Worm (Caenorhabditis elegans): ENCODE data around the gene fbxa-114.

ce11 chrV:20164059-20164892 lies 37.1 kb upstream of the fbxa-114 start, which contains the start of gene F19B2.5:
- no peak for TF ChIP-seq him-1 (tag; optimal IDR thresholded peaks at IDR 0.05)
- no peak for TF ChIP-seq dao-5 (tag; optimal IDR thresholded peaks at IDR 0.05)
